Fruit fly (Drosophila melanogaster) whole organism, adult: ENCODE data around the gene CAH4.

Experiments
- CG7045 ChIP-seq: fragments of 200-800 bp; sonication (Bioruptor generic); optimal IDR thresholded peaks from 2 replicates; lab custom pipeline; 2017; ENCODE audit warnings: missing biosample characterization, mild to moderate bottlenecking, missing genetic modification characterization
- kay ChIP-seq: fragments of 200-800 bp; sonication (Bioruptor generic); peaks from one replicate; lab custom pipeline; 2016; ENCODE audit warnings: missing biosample characterization, missing genetic modification characterization, borderline replicate concordance

DNA sequence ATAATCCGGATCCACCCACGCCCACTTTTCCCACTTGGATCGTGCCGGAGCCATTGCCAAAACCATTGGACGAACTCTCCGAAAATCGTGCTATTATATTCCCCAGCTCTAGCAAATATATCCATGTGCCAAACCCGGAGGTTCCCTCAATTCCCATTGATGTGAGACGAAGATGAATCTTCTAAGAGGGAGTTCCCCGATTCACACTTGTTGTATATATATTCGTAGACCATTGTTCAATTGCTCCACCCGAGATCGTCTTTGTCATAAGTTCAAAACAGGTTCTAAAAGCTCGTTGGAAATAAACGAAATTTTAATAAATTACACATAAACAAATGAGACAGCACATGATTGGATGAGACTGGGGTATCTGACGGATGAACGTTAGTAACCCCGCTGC lies 6.5 kb upstream of the CAH4 start:
- TF ChIP-seq kay (no peak), CG7045 (GFP tag; lab: Kevin White, UChicago) (no peak)
